Worm (Caenorhabditis elegans): ENCODE measurements around the gene nspb-9.

nspb-9 gene

DNA sequence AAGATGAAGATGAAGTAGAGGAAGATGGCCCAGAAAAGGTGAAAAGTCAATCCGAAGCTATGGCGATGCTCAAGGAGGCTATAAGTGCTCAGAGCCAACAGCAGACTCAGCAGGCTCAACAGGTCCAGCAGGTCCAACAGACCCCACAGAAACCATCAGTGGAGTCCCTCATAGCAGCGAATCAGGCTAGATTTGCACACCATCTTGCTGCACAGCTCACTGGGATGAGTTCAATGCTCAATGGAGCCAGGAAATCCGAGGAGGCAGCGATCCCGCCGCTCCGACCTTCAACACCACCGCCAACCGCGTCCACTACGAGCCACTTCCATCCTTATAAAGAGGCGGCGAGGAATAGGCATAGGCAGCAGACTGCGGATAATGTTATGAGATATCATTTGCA is 5.9 kb upstream of the nspb-9 start (continued):
- TF ChIP-seq daf-16 (GFP tag; optimal IDR thresholded peaks at IDR 0.05) (no peak), daf-16 (tag; optimal IDR thresholded peaks at IDR 0.05) (no peak), ceh-20 (GFP tag; IDR thresholded peaks at IDR 0.05) (no peak), zfp-3 (GFP tag; conservative IDR thresholded peaks at IDR 0.05) (no peak), madf-5 (GFP tag; IDR thresholded peaks at IDR 0.05) (0 out of 4 replicates have a peak, but pooled peaks of 1 of the 2 experiments have one; percentile 64), mes-2 (tag; optimal IDR thresholded peaks at IDR 0.05; ENCODE audit: poor library complexity, severe bottlenecking) (no peak), ctbp-1 (GFP tag; IDR thresholded peaks at IDR 0.05) (no peak), nhr-25 (tag; optimal IDR thresholded peaks at IDR 0.05; ENCODE audit: borderline replicate concordance, insufficient read depth) (no peak)

DNA sequence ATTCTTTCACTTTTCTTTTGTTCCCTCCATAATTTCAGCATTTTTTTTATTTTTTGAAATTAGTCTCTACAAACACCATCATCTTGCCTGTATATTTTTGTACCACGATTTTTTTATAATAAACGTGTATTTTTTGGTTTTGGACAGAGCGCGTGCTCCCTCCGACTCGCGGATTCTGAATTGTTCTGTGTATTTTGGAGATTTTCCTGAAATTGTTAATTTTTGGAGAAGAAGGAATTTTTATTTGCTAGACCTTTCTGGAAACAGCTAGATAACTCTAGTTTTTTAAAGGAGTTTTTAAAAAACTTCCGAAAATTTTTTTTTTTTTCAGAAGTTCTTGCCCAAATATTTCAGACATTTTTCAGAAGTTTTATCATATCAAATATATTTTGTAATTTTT is 4.2 kb upstream of the nspb-9 start, which contains the start of gene C01G12.13:
Gene C01G12.13, plus strand, starts transcription at position 301 of the 400 bp plus-strand sequence.
- no peak for TF ChIP-seq spr-1 (tag; optimal IDR thresholded peaks at IDR 0.05)
- TF ChIP-seq T20F7.1 (GFP tag; optimal IDR thresholded peaks at IDR 0.05), result no peak
- no peak for TF ChIP-seq madf-5 (GFP tag; IDR thresholded peaks at IDR 0.05)
- no peak for TF ChIP-seq R02D3.7 (tag; optimal IDR thresholded peaks at IDR 0.05)
- TF ChIP-seq aly-2 (tag; optimal IDR thresholded peaks at IDR 0.05), result no peak
- no peak for TF ChIP-seq Y105C5A.15 (GFP tag; IDR thresholded peaks at IDR 0.05)
- TF ChIP-seq ceh-20 (GFP tag; IDR thresholded peaks at IDR 0.05), result no peak
- no peak for TF ChIP-seq mes-2 (tag; optimal IDR thresholded peaks at IDR 0.05; ENCODE audit: poor library complexity, severe bottlenecking)
- TF ChIP-seq nhr-10 (tag; optimal IDR thresholded peaks at IDR 0.05), result no peak
- no peak for TF ChIP-seq unc-130 (GFP tag; optimal IDR thresholded peaks at IDR 0.05)

DNA sequence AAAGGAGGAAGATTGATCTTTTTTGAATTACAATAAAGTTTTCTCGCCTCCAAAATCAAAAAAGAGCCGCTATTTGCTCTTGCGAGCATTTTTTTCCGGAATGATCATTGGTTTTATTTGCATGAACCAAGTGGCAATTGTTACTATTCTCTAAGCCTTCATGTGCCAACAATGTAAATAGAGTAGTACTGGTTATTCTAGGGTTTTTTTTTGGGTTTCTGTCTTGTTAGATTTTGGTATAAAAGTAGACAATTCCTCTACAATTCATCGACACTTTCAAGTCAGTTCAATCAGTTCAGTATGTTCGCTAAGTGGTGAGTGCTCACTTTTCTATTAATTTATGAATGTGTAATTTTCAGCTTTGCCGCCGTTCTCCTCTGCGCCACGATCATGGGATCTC is 2.6 kb upstream of the nspb-9 start, which contains the start of gene nspb-7:
Gene nspb-7, plus strand, starts transcription at position 301 of the 400 bp plus-strand sequence.
- peak; percentile 24 for TF ChIP-seq aha-1 (tag)
- TF ChIP-seq sdz-12 (GFP tag; optimal IDR thresholded peaks at IDR 0.05), result no peak

DNA sequence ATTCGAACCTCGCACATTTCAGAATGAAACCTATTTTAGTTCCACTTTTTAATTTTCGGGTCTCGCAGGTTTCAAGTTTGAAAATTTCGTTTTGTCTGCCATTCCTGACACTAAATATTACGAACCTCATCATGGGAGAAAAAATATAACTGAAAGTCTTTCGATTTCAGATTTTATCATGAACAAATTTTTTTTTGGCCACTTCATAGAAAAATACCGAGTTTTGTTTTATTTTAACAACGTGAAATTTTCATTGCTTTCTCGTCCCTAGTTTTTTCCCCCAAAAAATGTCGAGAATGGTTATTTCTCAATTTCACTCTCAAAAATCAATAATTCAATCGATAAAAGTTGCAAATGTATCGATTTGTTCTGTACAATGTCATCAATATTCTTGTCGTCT is 1.9 kb upstream of the nspb-9 start, which contains the start of gene C01G12.9:
Gene C01G12.9, plus strand, starts transcription at position 301 of the 400 bp plus-strand sequence.
- TF ChIP-seq ceh-28 (tag; optimal IDR thresholded peaks at IDR 0.05), result peak; percentile 70
- TF ChIP-seq lin-13 (GFP tag; optimal IDR thresholded peaks at IDR 0.05), result no peak
- no peak for TF ChIP-seq lim-7 (GFP tag; IDR thresholded peaks at IDR 0.05)

- no peak for TF ChIP-seq tra-1 (GFP tag; IDR thresholded peaks at IDR 0.05)
- TF ChIP-seq arid-1 (GFP tag; conservative IDR thresholded peaks at IDR 0.05), result no peak
- no peak for TF ChIP-seq lin-39 (tag; optimal IDR thresholded peaks at IDR 0.05)
- TF ChIP-seq ceh-82 (tag; optimal IDR thresholded peaks at IDR 0.05), result no peak
- TF ChIP-seq unc-62 (GFP tag; optimal IDR thresholded peaks at IDR 0.05 in 1 of 2), result peak in 1 of 2 experiments; percentile 11
- TF ChIP-seq unc-62 (tag; optimal IDR thresholded peaks at IDR 0.05), result no peak
Measured at ce11 chrII:14582206-14582605, 1.5 kb downstream of the nspb-9 start, which contains the start of gene C01G12.3. C01G12.3 (minus strand) TSS chrII:14582306.

DNA sequence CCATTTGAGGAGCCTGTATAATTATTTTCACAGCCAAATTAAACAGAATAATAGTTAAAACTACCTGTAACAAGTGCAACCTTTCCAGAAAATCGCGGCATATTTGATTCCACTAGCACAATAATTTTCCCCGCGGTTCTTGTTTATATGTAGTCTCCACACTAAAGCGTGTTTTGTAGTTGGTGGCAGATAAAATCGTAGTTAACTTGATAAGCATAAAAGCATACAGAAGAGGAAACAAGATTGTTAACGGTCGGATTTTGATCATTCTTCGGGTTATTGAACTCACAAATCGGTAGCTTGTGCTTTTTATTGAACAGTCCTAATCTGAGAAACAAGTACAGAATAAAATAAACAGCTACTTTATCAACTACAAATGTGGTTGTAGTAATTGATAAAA is 6.7 kb downstream of the nspb-9 start, which contains the start of gene C01G12.5:
Gene C01G12.5, minus strand, starts transcription at position 101 of the 400 bp plus-strand sequence.
- no peak for TF ChIP-seq nhr-42 (GFP tag; IDR thresholded peaks at IDR 0.05)
- TF ChIP-seq nhr-28 (tag; optimal IDR thresholded peaks at IDR 0.05), result peak; percentile 24
- peak; percentile 26 for TF ChIP-seq aha-1 (tag)

DNA sequence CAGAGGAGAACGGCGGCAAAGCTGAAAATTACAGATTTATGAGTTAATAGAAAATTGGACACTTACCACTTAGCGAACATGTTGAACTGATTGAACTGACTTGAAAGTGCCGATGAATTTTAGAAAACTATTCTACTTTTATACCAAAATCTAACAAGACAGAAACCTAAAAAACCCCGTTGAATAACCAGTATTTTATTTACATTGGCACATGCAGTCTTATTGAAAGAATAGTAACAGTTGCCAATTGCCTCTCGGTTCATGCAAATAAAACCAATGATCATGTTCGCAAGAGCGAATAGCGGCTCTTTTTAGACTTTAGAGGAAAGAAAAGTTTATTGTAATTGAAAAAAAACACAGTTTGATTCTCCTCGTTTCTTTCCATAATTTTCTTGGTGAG is 7.5 kb downstream of the nspb-9 start, which contains the start of gene nspb-10:
Gene nspb-10, minus strand, starts transcription at position 101 of the 400 bp plus-strand sequence.
- TF ChIP-seq F44E2.7 (GFP tag; IDR thresholded peaks at IDR 0.05), result no peak
- no peak for TF ChIP-seq dmd-9 (GFP tag; IDR thresholded peaks at IDR 0.05)
- no peak for TF ChIP-seq Y48G9A.11 (GFP tag; IDR thresholded peaks at IDR 0.05)
- no peak for TF ChIP-seq Y75B8A.6 (GFP tag; IDR thresholded peaks at IDR 0.05)
- no peak for TF ChIP-seq lin-13 (GFP tag; optimal IDR thresholded peaks at IDR 0.05)
- no peak for TF ChIP-seq dpl-1 (GFP tag; optimal IDR thresholded peaks at IDR 0.05)
- TF ChIP-seq ama-1 (optimal IDR thresholded peaks at IDR 0.05), result no peak
- TF ChIP-seq rbr-2 (tag; optimal IDR thresholded peaks at IDR 0.05), result no peak
- TF ChIP-seq tra-1 (GFP tag; IDR thresholded peaks at IDR 0.05), result no peak
- TF ChIP-seq F49E8.2 (tag; optimal IDR thresholded peaks at IDR 0.05; ENCODE audit: borderline replicate concordance), result no peak
- no peak for TF ChIP-seq php-3 (GFP tag; IDR thresholded peaks at IDR 0.05)
- no peak for TF ChIP-seq madf-9 (GFP tag; conservative IDR thresholded peaks at IDR 0.05)
- TF ChIP-seq F37D6.2 (tag; optimal IDR thresholded peaks at IDR 0.05), result no peak
- no peak for TF ChIP-seq Y105C5A.15 (GFP tag; IDR thresholded peaks at IDR 0.05)
